Fruit fly (Drosophila melanogaster) whole organism, embryonic: Measurements from ENCODE around the gene CG31213.

ENCODE experiments used
- CG11093 ChIP-seq: fragments of 200-800 bp; sonication (Bioruptor generic); IDR thresholded peaks from 3 replicates; pipeline ENCODE4 v1.3.6; 2022; ENCODE audit warnings: missing biosample characterization, missing genetic modification characterization
- CG14710 ChIP-seq: fragments of 200-800 bp; sonication (Bioruptor generic); optimal IDR thresholded peaks from 3 replicates; lab custom pipeline; 2019; ENCODE audit warnings: missing biosample characterization, mild to moderate bottlenecking, missing genetic modification characterization, moderate library complexity
- CG34224 ChIP-seq: fragments of 200-800 bp; sonication (Bioruptor generic); IDR thresholded peaks from 3 replicates; pipeline ENCODE4 v1.3.6; 2022; ENCODE audit warnings: missing biosample characterization, missing genetic modification characterization; ENCODE audit not compliant: partially characterized antibody
- CG3726 ChIP-seq: fragments of 200-800 bp; sonication (Bioruptor generic); IDR thresholded peaks from 3 replicates; pipeline ENCODE4, ENCODE4 v1.3.6; 2022; ENCODE audit warnings: missing biosample characterization, missing genetic modification characterization
- CG8944 ChIP-seq: fragments of 200-800 bp; sonication (Bioruptor generic); optimal IDR thresholded peaks from 3 replicates; lab custom pipeline; 2016; ENCODE audit warnings: missing biosample characterization, missing genetic modification characterization
- HmgD ChIP-seq: fragments of 200-800 bp; sonication (Bioruptor generic); optimal IDR thresholded peaks from 3 replicates; lab custom pipeline; 2016; ENCODE audit warnings: missing biosample characterization, missing genetic modification characterization
- Lhr ChIP-seq: fragments of 200-800 bp; sonication (Bioruptor generic); optimal IDR thresholded peaks from 3 replicates; lab custom pipeline; 2017; ENCODE audit warnings: mild to moderate bottlenecking, missing biosample characterization, missing genetic modification reagents, missing genetic modification characterization
- Nf-YB ChIP-seq: fragments of 200-800 bp; sonication (Bioruptor generic); optimal IDR thresholded peaks from 3 replicates; lab custom pipeline; 2019; ENCODE audit warnings: missing biosample characterization, mild to moderate bottlenecking, missing genetic modification characterization, moderate library complexity
- crc ChIP-seq: fragments of 200-800 bp; sonication (Bioruptor generic); optimal IDR thresholded peaks from 2 replicates; lab custom pipeline; 2016; ENCODE audit warnings: missing biosample characterization, missing genetic modification characterization
- schlank ChIP-seq: fragments of 200-800 bp; sonication (Bioruptor generic); optimal IDR thresholded peaks from 2 replicates; lab custom pipeline; 2018; ENCODE audit warnings: missing biosample characterization, mild to moderate bottlenecking, missing genetic modification characterization
- sisA ChIP-seq: fragments of 200-800 bp; sonication (Bioruptor generic); IDR thresholded peaks from 2 replicates; pipeline ENCODE4 v1.3.6; 2022; ENCODE audit warnings: missing biosample characterization, missing genetic modification characterization
- toy ChIP-seq: fragments of 200-800 bp; sonication (Bioruptor generic); IDR thresholded peaks from 2 replicates; pipeline ENCODE4 v1.3.6; 2022; ENCODE audit warnings: missing biosample characterization, missing genetic modification characterization
- wor ChIP-seq: fragments of 200-800 bp; sonication (Bioruptor generic); IDR thresholded peaks from 2 replicates; pipeline ENCODE4 v1.3.6; 2022; ENCODE audit warnings: missing biosample characterization, missing genetic modification characterization

- TF ChIP-seq CG8944 (GFP tag; lab: Kevin White, UChicago) (no peak), CG11093 (GFP tag; lab: Robert Waterston, UW) (no peak), crc (GFP tag; lab: Kevin White, UChicago) (no peak), CG34224 (GFP tag; lab: Robert Waterston, UW) (no peak), Nf-YB (no peak), schlank (tag; lab: Kevin White, UChicago) (no peak), HmgD (GFP tag; lab: Kevin White, UChicago) (no peak), CG3726 (no peak), wor (GFP tag; lab: Robert Waterston, UW) (no peak), Lhr (GFP tag; lab: Kevin White, UChicago) (no peak), sisA (GFP tag; lab: Robert Waterston, UW) (no peak), CG14710 (tag; lab: Kevin White, UChicago) (no peak), toy (GFP tag; lab: Robert Waterston, UW) (no peak)
Measured at dm6 chr3R:20004697-20005096, 32.0 kb downstream of the CG31213 start.
